Worm (Caenorhabditis elegans) whole organism, mixed stage, embryonic: ENCODE measurements around the gene Y73B6BL.47.

Experiments
- M03D4.4 ChIP-seq: sonication (generic microtip); optimal IDR thresholded peaks from 2 replicates; lab custom pipeline; 2017; ENCODE audit warnings: mild to moderate bottlenecking, missing genetic modification characterization, missing compliant biosample characterization
- elt-1 ChIP-seq: sonication (generic microtip); optimal IDR thresholded peaks from 2 replicates; lab custom pipeline; 2017; ENCODE audit warnings: missing genetic modification characterization, mild to moderate bottlenecking, missing compliant biosample characterization, antibody characterized with exemption, moderate library complexity, borderline replicate concordance; ENCODE audit not compliant: insufficient read depth
- lin-13 ChIP-seq: fragments of 150-350 bp; optimal IDR thresholded peaks from 2 replicates; lab custom pipeline; 2014; ENCODE audit warnings: missing biosample characterization, missing genetic modification characterization
- mep-1 ChIP-seq: fragments of 150-350 bp; optimal IDR thresholded peaks from 2 replicates; lab custom pipeline; 2017; ENCODE audit warnings: missing biosample characterization, missing genetic modification reagents, missing genetic modification characterization, inconsistent platforms
- mls-2 ChIP-seq: sonication (generic microtip); optimal IDR thresholded peaks from 2 replicates; lab custom pipeline; 2016; ENCODE audit warnings: mild to moderate bottlenecking, missing genetic modification characterization, moderate library complexity, missing compliant biosample characterization
- nhr-237 ChIP-seq: fragments of 150-350 bp; optimal IDR thresholded peaks from 2 replicates; lab custom pipeline; 2014; ENCODE audit warnings: missing biosample characterization, missing genetic modification characterization
- nhr-28 ChIP-seq: fragments of 150-350 bp; optimal IDR thresholded peaks from 2 replicates; lab custom pipeline; 2014; ENCODE audit warnings: missing biosample characterization, missing genetic modification characterization
- pha-4 ChIP-seq: fragments of 150-350 bp; optimal IDR thresholded peaks from 2 replicates; lab custom pipeline; 2018; ENCODE audit warnings: missing biosample characterization, missing genetic modification reagents, missing genetic modification characterization
- snpc-4 ChIP-seq: fragments of 150-350 bp; optimal IDR thresholded peaks from 2 replicates; lab custom pipeline; 2014; ENCODE audit warnings: missing biosample characterization, missing genetic modification characterization
- unc-62 ChIP-seq: fragments of 150-350 bp; optimal IDR thresholded peaks from 2 replicates; lab custom pipeline; 2014; ENCODE audit warnings: missing biosample characterization, missing genetic modification reagents, missing genetic modification characterization
- zip-8 ChIP-seq: fragments of 150-350 bp; optimal IDR thresholded peaks from 2 replicates; lab custom pipeline; 2014; ENCODE audit warnings: missing biosample characterization, missing genetic modification characterization
- ztf-11 ChIP-seq: fragments of 150-350 bp; optimal IDR thresholded peaks from 2 replicates; lab custom pipeline; 2014; ENCODE audit warnings: missing biosample characterization, missing genetic modification characterization

ce11 chrIV:6402386-6402905, 40.7 kb downstream of the Y73B6BL.47 start, which contains the start of gene sfrp-1:
- TF ChIP-seq unc-62 (GFP tag; lab: Kevin White, UChicago), result no peak
- no peak for TF ChIP-seq nhr-237 (tag; lab: Kevin White, UChicago)
- no peak for TF ChIP-seq pha-4
- no peak for TF ChIP-seq ztf-11 (tag; lab: Kevin White, UChicago)
- no peak for TF ChIP-seq mls-2 (tag; lab: Kevin White, UChicago)
- TF ChIP-seq snpc-4 (tag; lab: Kevin White, UChicago), result no peak
- no peak for TF ChIP-seq elt-1 (tag; lab: Kevin White, UChicago)
- no peak for TF ChIP-seq lin-13
- TF ChIP-seq M03D4.4 (tag; lab: Kevin White, UChicago), result no peak
- no peak for TF ChIP-seq zip-8 (tag; lab: Kevin White, UChicago)
- TF ChIP-seq nhr-28 (tag; lab: Kevin White, UChicago), result no peak
- TF ChIP-seq mep-1 (tag; lab: Kevin White, UChicago), result no peak
